Fruit fly (Drosophila melanogaster) Kc167 (cell line): ENCODE measurements around the gene Kap-alpha3.

Experiments used
- Myc ChIP-seq: fragments of >200 bp; optimal IDR thresholded peaks from 2 replicates; lab custom pipeline; 2017; ENCODE audit warnings: missing external identifiers
- Sin3A ChIP-seq: fragments of >200 bp; optimal IDR thresholded peaks from 2 replicates; lab custom pipeline; 2018; ENCODE audit warnings: missing external identifiers
- h ChIP-seq: fragments of >200 bp; optimal IDR thresholded peaks from 3 replicates; lab custom pipeline; 2018; ENCODE audit warnings: missing external identifiers
- psq ChIP-seq: fragments of >200 bp; optimal IDR thresholded peaks from 2 replicates; lab custom pipeline; 2017; ENCODE audit warnings: missing external identifiers
- ttk ChIP-seq: sonication (Bioruptor generic); optimal IDR thresholded peaks from 2 replicates; lab custom pipeline; 2017; ENCODE audit warnings: missing external identifiers

- TF ChIP-seq ttk (no peak), Myc (no peak), psq (lab: Kevin White, UChicago) (no peak), h (lab: Kevin White, UChicago) (no peak), Sin3A (lab: Kevin White, UChicago) (no peak)
Observed at dm6 chr3R:9594839-9595238, 17.3 kb upstream of the Kap-alpha3 start.
